Fruit fly (Drosophila melanogaster): Measurements from ENCODE around the gene PyK.
A peak's percentile ranks its signal among the peaks of the same experiment; 100 is the strongest.

The PyK gene

DNA sequence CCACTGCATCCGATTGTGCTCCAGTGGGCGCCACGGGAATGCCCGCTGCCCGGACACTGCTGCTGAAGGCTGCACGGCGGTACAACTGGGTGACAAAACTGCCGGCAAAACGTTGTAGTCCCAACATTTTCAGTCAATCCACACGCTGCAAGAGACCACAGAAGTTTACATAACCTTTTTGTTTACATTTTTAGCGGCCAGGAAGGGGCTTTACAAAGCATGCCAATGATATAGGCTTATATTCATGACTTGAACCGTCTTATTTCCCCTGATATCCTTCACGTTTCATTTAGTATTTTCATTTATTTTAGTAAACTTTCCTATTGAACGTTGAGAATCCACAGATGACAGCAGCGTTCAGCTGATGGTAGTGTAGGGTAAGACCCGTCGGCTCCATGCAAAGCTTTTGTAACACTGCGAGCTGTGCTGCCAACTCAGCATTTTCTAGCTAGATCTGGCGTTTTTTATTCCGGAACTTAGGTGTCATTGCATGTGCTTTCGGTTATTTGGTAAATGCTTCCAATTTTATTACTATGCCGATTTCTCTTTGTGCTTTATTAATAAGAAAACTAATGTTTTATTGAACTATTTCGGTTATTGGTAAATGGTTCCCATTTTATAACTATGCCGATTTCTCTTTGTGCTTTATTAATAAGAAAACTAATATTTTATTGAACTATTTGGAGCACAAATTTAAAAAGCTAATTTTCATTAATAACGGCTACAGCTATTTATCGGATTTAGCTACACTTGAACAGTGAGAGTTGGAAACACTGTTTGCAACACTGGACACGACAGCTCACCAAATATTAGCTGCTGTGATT is 43.4 kb downstream of the PyK start, which contains the start of the genes CG13850 and lqfR (continued):
- TF ChIP-seq inv (GFP tag; IDR thresholded peaks at IDR 0.05; ENCODE audit: partially characterized antibody) (no peak), Fer3 (tag; optimal IDR thresholded peaks at IDR 0.05) (peak; percentile 64), Nf-YA (GFP tag; IDR thresholded peaks at IDR 0.05) (no peak), CG9932 (GFP tag; IDR thresholded peaks at IDR 0.05) (peak; percentile 87), en (GFP tag; optimal IDR thresholded peaks at IDR 0.05) (peak; percentile 54), CG15696 (tag; optimal IDR thresholded peaks at IDR 0.05) (peak; percentile 51), pan (optimal IDR thresholded peaks at IDR 0.05) (no peak), pan (GFP tag; optimal IDR thresholded peaks at IDR 0.05 in 1 of 2, IDR thresholded peaks at IDR 0.05 in 1 of 2) (no peak), grau (tag; optimal IDR thresholded peaks at IDR 0.05) (peak; percentile 75), CG31441 (GFP tag; IDR thresholded peaks at IDR 0.05) (peak; percentile 52; the same call in 1 of the 2 replicates), crp (GFP tag; optimal IDR thresholded peaks at IDR 0.05) (peak; percentile 21 to 84), abd-A (tag; optimal IDR thresholded peaks at IDR 0.05) (no peak), Side (GFP tag; optimal IDR thresholded peaks at IDR 0.05) (peak; percentile 66), BtbVII (GFP tag; optimal IDR thresholded peaks at IDR 0.05) (peak; percentile 70), fd102C (GFP tag; optimal IDR thresholded peaks at IDR 0.05) (no peak), CG18476 (GFP tag; optimal IDR thresholded peaks at IDR 0.05) (peak; percentile 89), CG12744 (GFP tag; optimal IDR thresholded peaks at IDR 0.05) (peak; percentile 60), gcm2 (GFP tag; optimal IDR thresholded peaks at IDR 0.05) (peak; percentile 60), CG17359 (tag; optimal IDR thresholded peaks at IDR 0.05) (peak; percentile 54), Tbp (GFP tag; optimal IDR thresholded peaks at IDR 0.05) (peak; percentile 76), H2.0 (GFP tag; IDR thresholded peaks at IDR 0.05) (no peak; the same call in none of the 2 replicates), CG2199 (GFP tag; IDR thresholded peaks at IDR 0.05) (no peak), prd (optimal IDR thresholded peaks at IDR 0.05) (no peak), prd (GFP tag; IDR thresholded peaks at IDR 0.05) (peak; percentile 60; the same call in 2 of the 3 replicates), Elba2 (GFP tag; optimal IDR thresholded peaks at IDR 0.05) (peak; percentile 71), luna (GFP tag; optimal IDR thresholded peaks at IDR 0.05) (peak; percentile 15), CG6254 (GFP tag; optimal IDR thresholded peaks at IDR 0.05) (no peak), Hmx (GFP tag; optimal IDR thresholded peaks at IDR 0.05) (peak; percentile 53), CG2889 (GFP tag; IDR thresholded peaks at IDR 0.05) (0 out of 3 replicates have a peak, but pooled peaks have one; percentile 38), CG8765 (GFP tag; IDR thresholded peaks at IDR 0.05) (no peak), sens (GFP tag) (peak; percentile 94), Ets97D (GFP tag; optimal IDR thresholded peaks at IDR 0.05) (peak; percentile 70), ab (GFP tag; optimal IDR thresholded peaks at IDR 0.05) (peak; percentile 28), CG6272 (GFP tag; IDR thresholded peaks at IDR 0.05) (peak; percentile 14; the same call in 1 of the 2 replicates), sd (tag; optimal IDR thresholded peaks at IDR 0.05) (peak; percentile 45), CG12659 (GFP tag; optimal IDR thresholded peaks at IDR 0.05) (peak; percentile 88), zfh2 (GFP tag; optimal IDR thresholded peaks at IDR 0.05) (peak; percentile 92), fd3F (GFP tag; optimal IDR thresholded peaks at IDR 0.05) (peak; percentile 38), CG43689 (GFP tag; IDR thresholded peaks at IDR 0.05) (no peak; the same call in 1 of the 2 replicates), CG13624 (GFP tag; optimal IDR thresholded peaks at IDR 0.05) (peak; percentile 81), Atf3 (GFP tag; optimal IDR thresholded peaks at IDR 0.05) (peak; percentile 37), CG9727 (GFP tag; optimal IDR thresholded peaks at IDR 0.05) (peak; percentile 77), Usf (GFP tag; optimal IDR thresholded peaks at IDR 0.05) (peak; percentile 73), Mes4 (GFP tag; optimal IDR thresholded peaks at IDR 0.05) (peak; percentile 26), twi (tag; optimal IDR thresholded peaks at IDR 0.05) (peak; percentile 57), CG10209 (GFP tag; optimal IDR thresholded peaks at IDR 0.05) (peak; percentile 80), exex (tag; optimal IDR thresholded peaks at IDR 0.05) (no peak), CG34376 (GFP tag; optimal IDR thresholded peaks at IDR 0.05) (peak; percentile 66), Doc3 (GFP tag; IDR thresholded peaks at IDR 0.05; ENCODE audit: partially characterized antibody) (no peak)

Measured in whole organism, embryonic.